Fruit fly (Drosophila melanogaster): Measurements from ENCODE around the gene CG1582.

Gene CG1582

dm6 chrX:10854686-10855085, 44.4 kb downstream of the CG1582 start, which contains the start of gene feo (continued):
- TF ChIP-seq CG15011 (GFP tag; optimal IDR thresholded peaks at IDR 0.05) (no peak), CG1529 (GFP tag; optimal IDR thresholded peaks at IDR 0.05) (no peak), Adf1 (GFP tag; IDR thresholded peaks at IDR 0.05) (0 out of 2 replicates have a peak, but pooled peaks have one; percentile 7), CG18599 (GFP tag; optimal IDR thresholded peaks at IDR 0.05) (no peak), Bteb2 (GFP tag; optimal IDR thresholded peaks at IDR 0.05) (no peak), CG9797 (GFP tag; optimal IDR thresholded peaks at IDR 0.05) (peak; percentile 4), gcm (GFP tag; optimal IDR thresholded peaks at IDR 0.05) (no peak), CG2116 (GFP tag; optimal IDR thresholded peaks at IDR 0.05) (peak; percentile 67), CG15479 (GFP tag; optimal IDR thresholded peaks at IDR 0.05) (no peak), CG14667 (GFP tag; IDR thresholded peaks at IDR 0.05) (no peak), CG4854 (GFP tag; optimal IDR thresholded peaks at IDR 0.05) (no peak), Xrp1 (GFP tag; IDR thresholded peaks at IDR 0.05) (no peak), CG31365 (tag; optimal IDR thresholded peaks at IDR 0.05) (no peak), HLHmδ (GFP tag; optimal IDR thresholded peaks at IDR 0.05) (no peak), kni (GFP tag; optimal IDR thresholded peaks at IDR 0.05) (no peak), CG9215 (GFP tag; IDR thresholded peaks at IDR 0.05) (no peak), cato (GFP tag; optimal IDR thresholded peaks at IDR 0.05; ENCODE audit: borderline replicate concordance) (no peak), CG5180 (GFP tag; optimal IDR thresholded peaks at IDR 0.05) (no peak), NC2β (GFP tag; optimal IDR thresholded peaks at IDR 0.05) (no peak), Hr39 (optimal IDR thresholded peaks at IDR 0.05) (no peak), ranshi (GFP tag; IDR thresholded peaks at IDR 0.05) (no peak), wdn (GFP tag; IDR thresholded peaks at IDR 0.05) (no peak), Optix (GFP tag; IDR thresholded peaks at IDR 0.05) (no peak), CG5245 (GFP tag; optimal IDR thresholded peaks at IDR 0.05) (no peak), Neu2 (GFP tag; optimal IDR thresholded peaks at IDR 0.05; ENCODE audit: borderline replicate concordance) (no peak), Doc2 (GFP tag; IDR thresholded peaks at IDR 0.05) (no peak), fru (optimal IDR thresholded peaks at IDR 0.05) (no peak), D19A (tag; optimal IDR thresholded peaks at IDR 0.05) (no peak), emc (GFP tag; optimal IDR thresholded peaks at IDR 0.05) (no peak), CG32532 (GFP tag; IDR thresholded peaks at IDR 0.05) (no peak), Bgb (GFP tag; IDR thresholded peaks at IDR 0.05; ENCODE audit: partially characterized antibody) (peak; percentile 40; the same call in 1 of the 2 replicates), Dip3 (GFP tag; optimal IDR thresholded peaks at IDR 0.05) (no peak), CG8359 (GFP tag; optimal IDR thresholded peaks at IDR 0.05; ENCODE audit: borderline replicate concordance) (no peak), CoRest (tag; optimal IDR thresholded peaks at IDR 0.05) (peak; percentile 46), Mrtf (GFP tag; IDR thresholded peaks at IDR 0.05) (no peak), unpg (GFP tag; optimal IDR thresholded peaks at IDR 0.05) (no peak), CG12942 (GFP tag; optimal IDR thresholded peaks at IDR 0.05) (no peak), ato (GFP tag; IDR thresholded peaks at IDR 0.05; ENCODE audit: partially characterized antibody) (no peak), hbn (GFP tag; IDR thresholded peaks at IDR 0.05; ENCODE audit: partially characterized antibody) (no peak), E2f2 (GFP tag; IDR thresholded peaks at IDR 0.05) (peak; percentile 96), CG8290 (GFP tag; optimal IDR thresholded peaks at IDR 0.05) (no peak), CG8290 (tag; optimal IDR thresholded peaks at IDR 0.05) (no peak), aop (GFP tag; IDR thresholded peaks at IDR 0.05) (no peak), CG13775 (GFP tag; optimal IDR thresholded peaks at IDR 0.05) (no peak), ftz-f1 (GFP tag; optimal IDR thresholded peaks at IDR 0.05) (no peak), CG30431 (GFP tag; optimal IDR thresholded peaks at IDR 0.05) (no peak), NK7.1 (GFP tag; optimal IDR thresholded peaks at IDR 0.05) (no peak), CG1602 (GFP tag; optimal IDR thresholded peaks at IDR 0.05) (no peak), ase (GFP tag; IDR thresholded peaks at IDR 0.05) (no peak), Awh (GFP tag; IDR thresholded peaks at IDR 0.05) (no peak), trem (tag; optimal IDR thresholded peaks at IDR 0.05) (peak; percentile 42), CG31388 (GFP tag; optimal IDR thresholded peaks at IDR 0.05) (no peak), CG17359 (tag; optimal IDR thresholded peaks at IDR 0.05) (no peak)

Measured in whole organism, embryonic.